Fruit fly (Drosophila melanogaster) whole organism, larva: Measurements from ENCODE around the gene COX7AL.
A peak's percentile ranks its signal among the peaks of the same experiment; 100 is the strongest.

ENCODE experiments used
- noc ChIP-seq: fragments of 200-800 bp; sonication (Bioruptor generic); optimal IDR thresholded peaks from 3 replicates; lab custom pipeline; 2019; ENCODE audit warnings: missing biosample characterization, mild to moderate bottlenecking, missing genetic modification characterization, moderate library complexity

The COX7AL gene

DNA sequence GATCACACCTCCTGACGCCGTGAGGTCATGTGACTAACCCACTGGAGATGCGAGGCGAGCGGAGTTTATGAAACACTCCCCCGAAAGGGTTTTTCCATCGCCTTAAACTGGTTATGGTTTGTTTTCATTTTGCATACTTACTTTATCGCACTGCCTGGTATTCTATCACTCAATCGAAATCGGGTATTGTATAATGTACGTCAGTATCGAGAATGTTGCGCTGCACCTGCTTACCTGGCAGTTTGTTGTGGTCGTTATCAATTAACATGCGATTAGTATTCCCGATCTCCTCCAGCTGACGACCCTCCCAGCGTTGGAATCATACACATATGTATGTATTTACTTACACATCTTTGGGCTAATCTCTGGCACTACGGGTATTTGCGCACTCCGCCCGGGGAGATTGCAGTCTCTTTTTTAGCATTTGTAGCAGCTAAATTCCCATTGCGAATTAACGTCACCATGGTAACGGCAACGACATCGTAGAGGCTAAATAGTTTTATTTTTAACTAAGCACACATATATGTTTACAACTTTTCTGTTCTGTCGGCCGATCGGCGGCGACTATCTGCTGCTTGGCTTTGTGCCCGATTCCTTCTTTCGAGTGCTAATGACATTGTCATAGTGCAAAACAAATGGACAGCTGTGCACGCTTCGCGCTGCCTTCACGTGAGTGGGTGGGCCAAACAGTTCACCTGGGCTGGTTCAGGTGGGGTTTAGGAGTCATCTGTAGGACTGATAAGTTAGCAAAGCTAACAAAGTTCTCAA is 9.7 kb downstream of the COX7AL start:
- peak; percentile 48 for TF ChIP-seq noc (tag; lab: Kevin White, UChicago)

dm6 chr3R:8353994-8354393 is 10.5 kb downstream of the COX7AL start:
- TF ChIP-seq noc (tag; lab: Kevin White, UChicago) = no peak

dm6 chr3R:8354458-8354857 is 11.0 kb downstream of the COX7AL start:
- peak; percentile 23 for TF ChIP-seq noc (tag; lab: Kevin White, UChicago)

- no peak for TF ChIP-seq noc (tag; lab: Kevin White, UChicago)
Observed at dm6 chr3R:8354969-8355368, 11.5 kb downstream of the COX7AL start.

DNA sequence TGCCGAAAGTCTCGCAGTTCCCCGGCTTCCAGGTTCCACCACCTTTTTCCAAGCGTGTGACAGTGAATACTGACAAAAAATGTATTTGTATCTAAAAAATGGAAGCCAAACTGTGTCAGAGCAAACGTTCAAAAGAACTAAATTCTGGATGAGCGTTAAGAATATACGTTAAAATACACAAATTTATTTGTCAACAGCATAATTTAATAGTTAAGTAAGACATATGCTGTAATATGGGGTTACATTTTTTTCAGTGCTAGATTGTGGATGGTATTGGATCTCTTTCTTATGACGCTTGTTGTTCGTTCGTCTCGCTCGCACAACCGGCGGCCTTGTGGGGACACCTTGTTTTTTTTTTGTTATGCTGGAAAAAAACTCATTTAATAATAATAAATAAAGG is 12.1 kb downstream of the COX7AL start:
- TF ChIP-seq noc (tag; lab: Kevin White, UChicago) = peak; percentile 78

DNA sequence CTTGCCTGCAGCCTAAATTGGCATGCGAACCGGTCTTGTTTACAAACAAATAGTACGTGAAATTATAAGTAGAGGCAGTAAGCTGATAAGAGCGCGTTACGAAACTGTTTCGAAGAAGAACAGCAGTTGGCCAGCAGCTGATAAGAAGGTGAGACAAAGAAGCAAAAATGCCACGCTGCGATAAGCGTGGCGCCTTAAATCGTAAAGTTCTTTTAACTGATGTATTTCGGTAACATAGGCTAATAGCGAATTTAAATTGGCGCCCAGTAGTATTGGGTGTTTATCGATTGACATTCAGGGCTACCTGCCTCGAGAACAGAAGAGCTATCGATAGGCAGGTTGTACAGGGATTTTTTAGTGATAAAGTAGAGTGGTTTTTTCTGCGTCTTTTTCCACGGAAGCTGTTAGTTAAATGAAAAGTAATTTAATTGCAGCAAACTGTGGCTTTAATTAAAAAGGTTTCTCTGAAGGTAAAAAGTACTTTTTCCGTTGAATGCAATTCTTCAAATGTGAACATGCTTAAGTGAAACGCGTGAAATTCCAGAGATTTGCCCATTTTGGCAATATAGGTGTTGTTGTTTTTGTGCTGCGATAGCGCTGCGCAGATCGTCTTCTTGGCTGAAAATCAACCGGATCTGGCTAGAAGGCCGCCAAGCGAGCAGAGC is 13.3 kb downstream of the COX7AL start, which contains the start of gene stck:
TSS of gene stck (plus strand) at position 353 of the 665 bp plus-strand sequence.
- TF ChIP-seq noc (tag; lab: Kevin White, UChicago) = no peak

dm6 chr3R:8357372-8357992 is 14.0 kb downstream of the COX7AL start:
- no peak for TF ChIP-seq noc (tag; lab: Kevin White, UChicago)

DNA sequence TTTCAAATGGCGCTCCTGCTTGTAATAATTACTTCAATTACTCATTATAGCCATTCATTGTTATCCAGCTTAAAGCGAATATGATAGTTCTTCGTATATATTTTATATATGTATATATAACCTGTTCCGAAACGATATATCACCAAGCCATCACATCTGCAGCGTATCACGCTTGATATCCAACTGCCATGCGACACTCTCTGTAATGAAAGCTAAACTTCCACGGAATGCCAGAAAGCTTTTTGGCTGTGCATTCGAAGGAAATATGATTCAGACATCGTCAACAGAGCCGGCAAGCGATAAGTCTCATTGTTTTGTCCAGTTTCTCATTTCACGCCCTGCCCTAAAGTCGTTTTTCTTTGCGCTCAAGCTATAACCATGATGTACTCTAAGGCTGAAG is 14.5 kb downstream of the COX7AL start:
- TF ChIP-seq noc (tag; lab: Kevin White, UChicago) = no peak

- no peak for TF ChIP-seq noc (tag; lab: Kevin White, UChicago)
Observed at dm6 chr3R:8362259-8362876, 18.9 kb downstream of the COX7AL start, which contains the start of the genes Veneno and CG7963. Veneno (minus strand) TSS chr3R:8362554. CG7963 (plus strand) TSS chr3R:8362826.

dm6 chr3R:8368553-8368952 is 25.1 kb downstream of the COX7AL start:
- no peak for TF ChIP-seq noc (tag; lab: Kevin White, UChicago)

DNA sequence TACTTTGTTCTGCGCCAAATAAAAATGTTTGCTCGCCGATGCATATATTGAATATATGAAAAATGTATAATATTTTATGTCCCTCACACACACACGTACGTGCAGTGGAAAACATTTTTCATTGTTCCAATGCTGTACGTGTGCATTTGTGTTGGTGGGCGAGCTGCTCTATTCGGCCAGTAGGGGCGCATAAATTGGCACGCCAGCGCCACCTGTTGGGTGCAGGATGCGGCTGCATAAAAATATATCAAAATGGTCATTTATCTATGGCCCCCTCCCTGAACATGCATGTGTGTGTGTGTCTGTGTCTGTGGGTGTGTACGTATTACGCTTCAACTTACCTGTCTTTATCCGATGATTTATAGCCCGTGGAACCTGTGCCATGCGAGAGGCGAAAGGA is 46.2 kb downstream of the COX7AL start:
- TF ChIP-seq noc (tag; lab: Kevin White, UChicago) = no peak
